Fruit fly (Drosophila melanogaster) whole organism, wandering third instar larva: ENCODE measurements around the gene S1P.

Experiments used
- Abd-B ChIP-seq: fragments of >200 bp; optimal IDR thresholded peaks from 2 replicates; lab custom pipeline; 2017; ENCODE audit warnings: missing biosample characterization, missing genetic modification characterization
- Dfd ChIP-seq: fragments of >200 bp; optimal IDR thresholded peaks from 2 replicates; lab custom pipeline; 2017; ENCODE audit warnings: missing biosample characterization, missing genetic modification characterization
- GATAd ChIP-seq: sonication (Bioruptor generic); optimal IDR thresholded peaks from 2 replicates; lab custom pipeline; 2016; ENCODE audit warnings: missing biosample characterization, missing genetic modification characterization
- Hnf4 ChIP-seq: fragments of 200-800 bp; sonication (Bioruptor generic); optimal IDR thresholded peaks from 2 replicates; lab custom pipeline; 2016; ENCODE audit warnings: missing biosample characterization, mild to moderate bottlenecking, missing genetic modification characterization
- Hr83 ChIP-seq: fragments of 200-300 bp; sonication (Bioruptor generic); optimal IDR thresholded peaks from 2 replicates; lab custom pipeline; 2016; ENCODE audit warnings: missing biosample characterization, mild to moderate bottlenecking, missing genetic modification characterization, moderate library complexity; ENCODE audit not compliant: poor library complexity, severe bottlenecking
- Jra ChIP-seq: sonication (Bioruptor generic); optimal IDR thresholded peaks from 2 replicates; lab custom pipeline; 2016; ENCODE audit warnings: missing biosample characterization, missing genetic modification characterization
- Myc ChIP-seq: fragments of >200 bp; optimal IDR thresholded peaks from 2 replicates; lab custom pipeline; 2017
- OdsH ChIP-seq: fragments of 200-800 bp; sonication (Bioruptor generic); optimal IDR thresholded peaks from 2 replicates; lab custom pipeline; 2016; ENCODE audit warnings: missing biosample characterization, mild to moderate bottlenecking, missing genetic modification characterization
- br ChIP-seq: fragments of 200-800 bp; sonication (Bioruptor generic); optimal IDR thresholded peaks from 2 replicates; lab custom pipeline; 2016; ENCODE audit warnings: missing biosample characterization, missing genetic modification characterization
- brk ChIP-seq: fragments of 200-800 bp; sonication (Bioruptor generic); optimal IDR thresholded peaks from 2 replicates; lab custom pipeline; 2016; ENCODE audit warnings: missing biosample characterization, mild to moderate bottlenecking, missing genetic modification characterization
- dmrt93B ChIP-seq: fragments of 200-800 bp; sonication (Bioruptor generic); optimal IDR thresholded peaks from 2 replicates; lab custom pipeline; 2018; ENCODE audit warnings: missing biosample characterization, mild to moderate bottlenecking, missing genetic modification characterization
- ey ChIP-seq: fragments of 200-800 bp; sonication (Bioruptor generic); optimal IDR thresholded peaks from 2 replicates; lab custom pipeline; 2016; ENCODE audit warnings: missing biosample characterization, missing genetic modification characterization
- fru ChIP-seq: fragments of 200-800 bp; sonication (Bioruptor generic); optimal IDR thresholded peaks from 3 replicates; lab custom pipeline; 2016; ENCODE audit warnings: missing biosample characterization, mild to moderate bottlenecking, missing genetic modification characterization
- jim ChIP-seq: fragments of 175-275, 200-325 bp; sonication (Bioruptor generic); optimal IDR thresholded peaks from 2 replicates; lab custom pipeline; 2016; ENCODE audit warnings: missing biosample characterization, mild to moderate bottlenecking, missing genetic modification characterization
- lola ChIP-seq: fragments of >200 bp; optimal IDR thresholded peaks from 2 replicates; lab custom pipeline; 2017; ENCODE audit warnings: missing biosample characterization, missing genetic modification characterization
- pan ChIP-seq: fragments of >200 bp; optimal IDR thresholded peaks from 2 replicates; lab custom pipeline; 2017
- psq ChIP-seq: fragments of 200-800 bp; sonication (Bioruptor generic); optimal IDR thresholded peaks from 3 replicates; lab custom pipeline; 2017; ENCODE audit warnings: missing biosample characterization, mild to moderate bottlenecking, missing genetic modification characterization, moderate library complexity
- rgr ChIP-seq: fragments of 200-800 bp; sonication (Bioruptor generic); optimal IDR thresholded peaks from 3 replicates; lab custom pipeline; 2016; ENCODE audit warnings: missing biosample characterization, mild to moderate bottlenecking, missing genetic modification characterization
- tai ChIP-seq: sonication (Bioruptor generic); optimal IDR thresholded peaks from 2 replicates; lab custom pipeline; 2016; ENCODE audit warnings: missing biosample characterization, missing genetic modification characterization
- usp ChIP-seq: fragments of >200 bp; optimal IDR thresholded peaks from 2 replicates; lab custom pipeline; 2017; ENCODE audit warnings: missing biosample characterization, missing genetic modification characterization

S1P gene

DNA sequence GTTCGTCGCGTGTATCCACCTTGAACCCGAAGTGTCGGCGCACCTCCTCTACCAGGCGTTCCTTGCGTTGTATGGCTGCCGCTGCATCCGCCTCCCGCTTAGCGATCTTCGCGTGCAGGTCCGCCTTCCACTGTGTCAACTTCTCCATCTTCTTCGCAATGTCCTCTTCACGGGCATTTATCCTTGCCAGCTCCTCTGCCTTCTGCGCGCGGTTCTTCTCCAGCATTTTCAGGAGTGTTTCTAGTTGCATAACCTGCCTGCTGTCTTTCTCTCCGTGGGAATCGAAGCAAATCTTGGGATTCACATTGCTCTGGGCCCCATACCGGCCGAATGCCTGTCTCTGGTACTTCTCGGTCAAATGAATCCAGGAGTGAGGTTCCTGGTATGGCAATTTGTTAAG, 48.9 kb downstream of the S1P start:
- TF ChIP-seq dmrt93B: no peak
- no peak for TF ChIP-seq GATAd (GFP tag; lab: Kevin White, UChicago)
- no peak for TF ChIP-seq Dfd (GFP tag; lab: Kevin White, UChicago)
- TF ChIP-seq pan (lab: Kevin White, UChicago): no peak
- no peak for TF ChIP-seq ey (GFP tag; lab: Kevin White, UChicago)
- TF ChIP-seq OdsH (GFP tag; lab: Kevin White, UChicago): no peak
- TF ChIP-seq brk: no peak

DNA sequence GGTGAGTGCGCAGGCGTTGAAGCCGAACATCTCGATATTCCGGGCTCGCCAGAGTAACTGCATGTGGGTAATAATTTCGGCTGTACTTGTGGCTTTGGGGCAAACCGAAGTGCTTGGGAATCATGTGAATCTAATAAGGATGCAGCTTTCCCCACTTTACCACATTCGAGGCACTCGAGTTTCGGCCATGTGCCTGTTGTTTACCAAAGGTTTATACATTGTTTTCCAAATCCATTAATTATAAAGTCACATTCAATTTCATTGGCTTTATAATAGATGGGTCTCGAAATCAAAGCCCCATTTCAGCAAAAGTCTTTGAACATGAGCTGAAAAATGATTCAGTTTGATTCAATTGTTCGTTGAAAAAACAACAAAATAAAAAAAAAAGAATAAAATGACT, 52.0 kb downstream of the S1P start, which contains the start of gene CG7634:
CG7634 (plus strand) TSS at position 301 of the 400 bp plus-strand sequence.
- no peak for TF ChIP-seq br
- TF ChIP-seq lola (GFP tag; lab: Kevin White, UChicago): no peak
- TF ChIP-seq usp (GFP tag; lab: Kevin White, UChicago): no peak
- TF ChIP-seq Dfd (GFP tag; lab: Kevin White, UChicago): no peak
- no peak for TF ChIP-seq psq (GFP tag; lab: Kevin White, UChicago)
- no peak for TF ChIP-seq jim (GFP tag; lab: Kevin White, UChicago)
- no peak for TF ChIP-seq rgr (GFP tag; lab: Kevin White, UChicago)
- no peak for TF ChIP-seq Jra
- TF ChIP-seq tai: no peak
- no peak for TF ChIP-seq fru (GFP tag; lab: Kevin White, UChicago)
- no peak for TF ChIP-seq Abd-B
- TF ChIP-seq Hnf4 (GFP tag; lab: Kevin White, UChicago): no peak
- no peak for TF ChIP-seq Myc (lab: Kevin White, UChicago)
- TF ChIP-seq Hr83 (GFP tag; lab: Kevin White, UChicago): no peak
